Worm (Caenorhabditis elegans): ENCODE data around the gene F49E8.7.

The F49E8.7 gene

DNA sequence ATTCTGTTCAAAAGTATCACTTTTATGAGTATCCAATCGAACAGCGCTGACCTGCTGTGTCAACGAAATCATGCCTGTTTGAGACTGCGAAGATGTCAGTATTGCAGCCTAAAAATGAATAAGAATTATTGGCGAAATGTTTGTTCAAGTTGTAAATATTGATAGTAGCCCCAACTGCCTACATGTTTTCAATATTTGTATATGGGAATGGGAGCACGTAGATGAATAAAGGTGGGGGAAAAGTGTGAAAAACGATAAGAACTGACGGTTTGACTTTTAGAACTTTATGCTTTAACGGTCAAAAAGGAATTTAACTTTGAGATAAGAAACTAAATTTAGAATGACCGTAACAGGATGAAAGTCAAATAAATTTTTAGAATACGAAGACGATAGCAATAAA lies 35.9 kb downstream of the F49E8.7 start:
- TF ChIP-seq C34B4.2 (tag; optimal IDR thresholded peaks at IDR 0.05) (no peak), ets-5 (GFP tag; IDR thresholded peaks at IDR 0.05) (no peak), lin-15B (tag; optimal IDR thresholded peaks at IDR 0.05) (no peak), hlh-17 (GFP tag; optimal IDR thresholded peaks at IDR 0.05; ENCODE audit: borderline replicate concordance) (no peak), nhr-20 (tag; optimal IDR thresholded peaks at IDR 0.05) (no peak), nhr-12 (tag; optimal IDR thresholded peaks at IDR 0.05) (no peak), mab-9 (GFP tag; IDR thresholded peaks at IDR 0.05) (no peak), efl-1 (optimal IDR thresholded peaks at IDR 0.05) (no peak), efl-1 (GFP tag; optimal IDR thresholded peaks at IDR 0.05 in 1 of 2) (peak in 1 of 2 experiments; percentile 68), zip-4 (GFP tag; optimal IDR thresholded peaks at IDR 0.05) (no peak), ztf-11 (tag; optimal IDR thresholded peaks at IDR 0.05) (no peak), tbx-2 (tag; optimal IDR thresholded peaks at IDR 0.05) (no peak), ceh-88 (GFP tag; IDR thresholded peaks at IDR 0.05) (no peak), swsn-7 (tag; optimal IDR thresholded peaks at IDR 0.05) (no peak), nhr-11 (tag; optimal IDR thresholded peaks at IDR 0.05) (no peak), lir-3 (tag; optimal IDR thresholded peaks at IDR 0.05; ENCODE audit: poor library complexity) (no peak), lin-35 (GFP tag; optimal IDR thresholded peaks at IDR 0.05) (peak in 1 of 2 experiments; percentile 2), rnt-1 (tag; optimal IDR thresholded peaks at IDR 0.05) (no peak), sptf-1 (tag; optimal IDR thresholded peaks at IDR 0.05) (no peak)

DNA sequence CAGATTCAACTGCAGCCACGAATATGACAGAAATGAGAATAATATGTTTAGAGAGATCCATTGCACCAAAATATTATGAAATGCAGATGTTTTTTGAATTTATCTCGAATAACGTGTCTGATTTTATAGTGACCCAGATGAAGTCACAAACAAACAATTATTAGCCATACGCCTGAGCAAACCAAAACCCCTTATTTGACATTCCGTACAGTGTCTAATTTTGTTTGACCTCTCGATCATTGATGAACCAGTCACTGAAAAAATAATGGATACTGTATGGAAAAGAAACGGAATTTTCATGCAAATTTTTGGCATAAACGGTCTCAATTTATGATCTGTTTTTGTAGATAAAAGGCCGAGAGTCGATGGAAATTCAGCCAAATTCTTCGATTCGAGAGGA lies 40.0 kb downstream of the F49E8.7 start, which contains the start of the genes R05G6.9 and R05G6.3:
Gene R05G6.9 (minus strand): TSS at position 101 of the 400 bp plus-strand sequence.
Gene R05G6.3 (plus strand): TSS at position 386 of the 400 bp plus-strand sequence.
- TF ChIP-seq nhr-84 (tag; optimal IDR thresholded peaks at IDR 0.05), result no peak
- no peak for TF ChIP-seq zip-4 (GFP tag; optimal IDR thresholded peaks at IDR 0.05)
- TF ChIP-seq lin-35 (GFP tag; optimal IDR thresholded peaks at IDR 0.05), result no peak
- no peak for TF ChIP-seq ces-1 (GFP tag; optimal IDR thresholded peaks at IDR 0.05)
- no peak for TF ChIP-seq ceh-82 (tag; optimal IDR thresholded peaks at IDR 0.05)

DNA sequence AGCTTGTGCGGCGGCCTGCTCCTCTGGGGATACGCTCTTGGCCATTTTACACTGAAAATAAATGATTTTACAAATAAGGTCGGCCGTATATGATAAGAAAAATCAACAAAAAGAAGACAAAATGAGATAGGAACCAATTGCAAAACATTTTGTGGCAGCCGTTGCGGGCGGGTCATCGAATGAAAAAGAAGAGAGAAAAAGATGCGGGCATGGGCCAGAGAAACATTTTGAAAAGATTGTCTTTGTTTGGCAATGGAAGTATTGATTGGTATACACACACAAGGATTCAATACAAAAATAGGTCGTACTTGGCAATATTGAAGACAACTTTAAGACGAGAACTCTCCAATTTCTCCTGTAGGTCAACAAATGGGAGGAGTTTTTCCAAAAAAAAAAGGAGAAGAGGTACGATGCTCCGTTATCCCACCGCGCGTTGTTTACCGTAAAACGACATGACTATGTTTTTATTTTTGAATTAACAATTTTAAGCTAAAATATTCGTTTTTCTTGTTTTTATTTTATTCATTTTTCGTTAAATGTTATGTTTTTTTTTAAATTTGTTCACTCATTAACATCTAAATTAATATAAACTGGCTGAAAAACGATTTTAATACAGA lies 43.4 kb downstream of the F49E8.7 start, which contains the start of the genes plc-4 and R05G6.4:
Gene plc-4 (minus strand): TSS at position 51 of the 617 bp plus-strand sequence.
Gene R05G6.4 (plus strand): TSS at position 617 of the 617 bp plus-strand sequence.
- TF ChIP-seq nhr-77 (tag; optimal IDR thresholded peaks at IDR 0.05) (peak; percentile 16), mef-2 (tag; optimal IDR thresholded peaks at IDR 0.05) (no peak), nhr-19 (GFP tag; conservative IDR thresholded peaks at IDR 0.05) (peak; percentile 13; the same call in 1 of the 2 replicates), mep-1 (tag; optimal IDR thresholded peaks at IDR 0.05) (peak; percentile 57), nhr-11 (tag; optimal IDR thresholded peaks at IDR 0.05) (no peak), swsn-7 (tag; optimal IDR thresholded peaks at IDR 0.05) (peak; percentile 42), skn-1 (tag; optimal IDR thresholded peaks at IDR 0.05) (no peak), ceh-8 (GFP tag; optimal IDR thresholded peaks at IDR 0.05) (no peak), nhr-20 (tag; optimal IDR thresholded peaks at IDR 0.05) (peak; percentile 52), nhr-71 (tag; optimal IDR thresholded peaks at IDR 0.05) (peak; percentile 70), dsc-1 (tag; optimal IDR thresholded peaks at IDR 0.05) (peak; percentile 20), ceh-82 (tag; optimal IDR thresholded peaks at IDR 0.05) (peak in 2 of 3 experiments; percentile 15 to 27), ztf-11 (tag; optimal IDR thresholded peaks at IDR 0.05) (no peak), unc-130 (tag; optimal IDR thresholded peaks at IDR 0.05) (no peak), nhr-85 (tag) (peak; percentile 68), snu-23 (GFP tag; optimal IDR thresholded peaks at IDR 0.05) (peak; percentile 56), F16B12.6 (tag; optimal IDR thresholded peaks at IDR 0.05) (peak; percentile 4), xbp-1 (tag; optimal IDR thresholded peaks at IDR 0.05) (peak; percentile 42), mab-9 (GFP tag; IDR thresholded peaks at IDR 0.05) (no peak), fkh-10 (GFP tag; optimal IDR thresholded peaks at IDR 0.05) (no peak), C16A3.4 (tag; optimal IDR thresholded peaks at IDR 0.05) (peak; percentile 60), tbx-2 (tag; optimal IDR thresholded peaks at IDR 0.05) (peak; percentile 38), nhr-47 (tag; optimal IDR thresholded peaks at IDR 0.05) (peak; percentile 39), C04F5.9 (tag; optimal IDR thresholded peaks at IDR 0.05) (no peak), snpc-4 (tag; optimal IDR thresholded peaks at IDR 0.05) (no peak), lin-14 (GFP tag; optimal IDR thresholded peaks at IDR 0.05) (peak; percentile 48), blmp-1 (tag; optimal IDR thresholded peaks at IDR 0.05) (peak; percentile 53), unc-62 (GFP tag; optimal IDR thresholded peaks at IDR 0.05) (no peak), elt-3 (tag; optimal IDR thresholded peaks at IDR 0.05) (peak in 2 of 6 experiments; percentile 3 to 52), lsy-2 (tag; optimal IDR thresholded peaks at IDR 0.05) (peak; percentile 53 to 68), nhr-90 (tag; optimal IDR thresholded peaks at IDR 0.05; ENCODE audit: poor library complexity) (peak; percentile 52), hlh-17 (GFP tag; optimal IDR thresholded peaks at IDR 0.05; ENCODE audit: borderline replicate concordance) (no peak), efl-1 (optimal IDR thresholded peaks at IDR 0.05) (peak; percentile 29 to 63), efl-1 (GFP tag; optimal IDR thresholded peaks at IDR 0.05 in 1 of 2) (peak; percentile 44 to 55), lin-35 (GFP tag; optimal IDR thresholded peaks at IDR 0.05) (peak; percentile 42 to 65), lir-3 (tag; optimal IDR thresholded peaks at IDR 0.05; ENCODE audit: poor library complexity) (no peak), lin-15B (tag; optimal IDR thresholded peaks at IDR 0.05) (no peak), rnt-1 (tag; optimal IDR thresholded peaks at IDR 0.05) (peak; percentile 7)

Measured in whole organism, L1 larva.